Worm (Caenorhabditis elegans) whole organism, young adult: ENCODE results near the gene C34C12.8.

Experiments used
- B0035.1 ChIP-seq: sonication (generic microtip); optimal IDR thresholded peaks from 2 replicates; lab custom pipeline; 2016; ENCODE audit warnings: missing genetic modification characterization, mild to moderate bottlenecking, missing compliant biosample characterization, missing genotype, missing genetic modification reagents
- cebp-1 ChIP-seq, 2 experiments: fragments of 200-800 bp in 1 of 2; sonication (Bioruptor generic) in 1 of 2; sonication (generic microtip) in 1 of 2; IDR thresholded peaks in 1 of 2; optimal IDR thresholded peaks in 1 of 2; 2 replicates each; pipeline versions ENCODE4 v1.3.6 to Lab custom; 2017 to 2022; ENCODE audit warnings: missing compliant biosample characterization in 2 of 2, missing genetic modification characterization in 2 of 2, mild to moderate bottlenecking in 1 of 2, missing genetic modification reagents in 1 of 2, moderate library complexity in 1 of 2
- dpl-1 ChIP-seq: fragments of 150-350 bp; optimal IDR thresholded peaks from 2 replicates; lab custom pipeline; 2014; ENCODE audit warnings: missing biosample characterization, missing genetic modification reagents, missing genetic modification characterization
- nfya-2 ChIP-seq: fragments of 200-800 bp; sonication (Bioruptor generic); IDR thresholded peaks from 2 replicates; pipeline ENCODE4 v1.3.6; 2022; ENCODE audit warnings: missing genetic modification reagents, missing genetic modification characterization, missing compliant biosample characterization
- pha-4 ChIP-seq: fragments of 150-350 bp; sonication (generic microtip); optimal IDR thresholded peaks from 2 replicates; lab custom pipeline; 2014; ENCODE audit warnings: missing biosample characterization, missing genetic modification reagents, missing genetic modification characterization
- snpc-4 ChIP-seq, 5 experiments: fragments of 150-350 bp in 1 of 5; sonication (generic microtip) in 4 of 5; optimal IDR thresholded peaks; 2 replicates each; lab custom pipeline; 2014 to 2018; ENCODE audit warnings: missing genetic modification characterization in 5 of 5, missing biosample characterization in 3 of 5, antibody characterized with exemption in 2 of 5, mild to moderate bottlenecking in 2 of 5, missing compliant biosample characterization in 2 of 5, missing genotype in 2 of 5, moderate library complexity in 2 of 5, missing genetic modification reagents in 1 of 5
- ztf-22 ChIP-seq: fragments of 200-800 bp; sonication (Bioruptor generic); optimal IDR thresholded peaks from 2 replicates; lab custom pipeline; 2018; ENCODE audit warnings: mild to moderate bottlenecking, missing genetic modification characterization, moderate library complexity, missing compliant biosample characterization
- ztf-26 ChIP-seq: sonication (generic microtip); optimal IDR thresholded peaks from 2 replicates; lab custom pipeline; 2017; ENCODE audit warnings: missing genetic modification characterization, missing compliant biosample characterization

- TF ChIP-seq nfya-2 (no peak), cebp-1 (GFP tag; IDR thresholded peaks at IDR 0.05; lab: Robert Waterston, UW) (no peak), cebp-1 (tag; optimal IDR thresholded peaks at IDR 0.05; lab: Kevin White, UChicago) (no peak), ztf-26 (no peak), ztf-22 (no peak), B0035.1 (no peak), pha-4 (no peak), dpl-1 (GFP tag; lab: Kevin White, UChicago) (no peak), snpc-4 (GFP tag; optimal IDR thresholded peaks at IDR 0.05; lab: Kevin White, UChicago) (no peak), snpc-4 (tag; optimal IDR thresholded peaks at IDR 0.05; lab: Kevin White, UChicago) (no peak)
Observed at ce11 chrIII:3425438-3425837, 34.8 kb upstream of the C34C12.8 start, which contains the start of gene metl-18.
